Fruit fly (Drosophila melanogaster) whole organism, prepupa: Measurements from ENCODE around the gene CG11964.

Experiments used
- CG15336 ChIP-seq: fragments of 200-800 bp; sonication (Bioruptor generic); IDR thresholded peaks from 2 replicates; pipeline ENCODE4 v1.3.6; 2022; ENCODE audit warnings: missing biosample characterization, missing genetic modification characterization
- CG16779 ChIP-seq: fragments of 200-800 bp; sonication (Bioruptor generic); optimal IDR thresholded peaks from 3 replicates; lab custom pipeline; 2017; ENCODE audit warnings: missing biosample characterization, mild to moderate bottlenecking, missing genetic modification characterization
- CG34406 ChIP-seq: fragments of 200-800 bp; sonication (Bioruptor generic); optimal IDR thresholded peaks from 3 replicates; lab custom pipeline; 2016; ENCODE audit warnings: missing biosample characterization, missing genetic modification characterization
- Eip93F ChIP-seq: fragments of 200-800 bp; sonication (Bioruptor generic); optimal IDR thresholded peaks from 2 replicates; lab custom pipeline; 2016; ENCODE audit warnings: missing biosample characterization, mild to moderate bottlenecking, missing genetic modification characterization
- Gug ChIP-seq: fragments of 200-800 bp; sonication (Bioruptor generic); IDR thresholded peaks from 2 replicates; pipeline ENCODE4 v1.3.6; 2022; ENCODE audit warnings: missing biosample characterization, missing genetic modification characterization
- Lpt ChIP-seq: fragments of 200-800 bp; sonication (Bioruptor generic); optimal IDR thresholded peaks from 3 replicates; lab custom pipeline; 2016; ENCODE audit warnings: missing biosample characterization, missing genetic modification characterization
- OdsH ChIP-seq: fragments of 200-800 bp; sonication (Bioruptor generic); optimal IDR thresholded peaks from 3 replicates; lab custom pipeline; 2016; ENCODE audit warnings: missing biosample characterization, missing genetic modification characterization
- cyc ChIP-seq: fragments of 200-800 bp; sonication (Bioruptor generic); optimal IDR thresholded peaks from 3 replicates; lab custom pipeline; 2016; ENCODE audit warnings: missing biosample characterization, missing genetic modification characterization
- esn ChIP-seq: fragments of 200-800 bp; sonication (Bioruptor generic); optimal IDR thresholded peaks from 2 replicates; lab custom pipeline; 2016; ENCODE audit warnings: missing biosample characterization, mild to moderate bottlenecking, missing genetic modification characterization, moderate library complexity
- fd85E ChIP-seq: fragments of 200-800 bp; sonication (Bioruptor generic); optimal IDR thresholded peaks from 3 replicates; lab custom pipeline; 2016; ENCODE audit warnings: missing biosample characterization, missing genetic modification characterization
- lz ChIP-seq: fragments of 200-800 bp; sonication (Bioruptor generic); optimal IDR thresholded peaks from 3 replicates; lab custom pipeline; 2016; ENCODE audit warnings: missing biosample characterization, missing genetic modification characterization

- TF ChIP-seq cyc (no peak), CG15336 (no peak), Lpt (GFP tag; lab: Kevin White, UChicago) (no peak), OdsH (GFP tag; lab: Kevin White, UChicago) (no peak), CG16779 (tag; lab: Kevin White, UChicago) (no peak), Eip93F (GFP tag; lab: Kevin White, UChicago) (no peak), esn (no peak), Gug (GFP tag; lab: Robert Waterston, UW) (no peak), lz (no peak), fd85E (GFP tag; lab: Kevin White, UChicago) (no peak), CG34406 (GFP tag; lab: Kevin White, UChicago) (no peak)
Observed at dm6 chr3R:8956333-8956732, 11.5 kb upstream of the CG11964 start.
